Fruit fly (Drosophila melanogaster) whole organism, prepupa: ENCODE results near the gene CG17260.

Source experiments
- Blimp-1 ChIP-seq: fragments of 200-800 bp; sonication (Bioruptor generic); optimal IDR thresholded peaks from 3 replicates; lab custom pipeline; 2017; ENCODE audit warnings: missing biosample characterization, missing genetic modification characterization, mild to moderate bottlenecking, moderate library complexity, missing genetic modification reagents
- CG11902 ChIP-seq: fragments of 200-800 bp; sonication (Bioruptor generic); optimal IDR thresholded peaks from 3 replicates; lab custom pipeline; 2016; ENCODE audit warnings: missing biosample characterization, missing genetic modification characterization
- CG1621 ChIP-seq: fragments of 200-800 bp; sonication (Bioruptor generic); optimal IDR thresholded peaks from 3 replicates; lab custom pipeline; 2018; ENCODE audit warnings: missing biosample characterization, mild to moderate bottlenecking, missing genetic modification characterization
- CG8119 ChIP-seq: fragments of 200-800 bp; sonication (Bioruptor generic); IDR thresholded peaks from 3 replicates; pipeline ENCODE4 v1.3.6; 2022; ENCODE audit warnings: missing biosample characterization, missing genetic modification characterization
- CG8632 ChIP-seq: fragments of 200-800 bp; sonication (Bioruptor generic); optimal IDR thresholded peaks from 3 replicates; lab custom pipeline; 2016; ENCODE audit warnings: missing biosample characterization, missing genetic modification characterization
- Gug ChIP-seq: fragments of 200-800 bp; sonication (Bioruptor generic); IDR thresholded peaks from 2 replicates; pipeline ENCODE4 v1.3.6; 2022; ENCODE audit warnings: missing biosample characterization, missing genetic modification characterization
- Hr39 ChIP-seq: fragments of 200-800 bp; sonication (Bioruptor generic); optimal IDR thresholded peaks from 2 replicates; lab custom pipeline; 2016; ENCODE audit warnings: missing biosample characterization, missing genetic modification characterization
- Hr4 ChIP-seq: fragments of 200-800 bp; sonication (Bioruptor generic); optimal IDR thresholded peaks from 3 replicates; lab custom pipeline; 2016; ENCODE audit warnings: missing biosample characterization, missing genetic modification characterization
- Lpt ChIP-seq: fragments of 200-800 bp; sonication (Bioruptor generic); optimal IDR thresholded peaks from 3 replicates; lab custom pipeline; 2016; ENCODE audit warnings: missing biosample characterization, missing genetic modification characterization
- lz ChIP-seq: fragments of 200-800 bp; sonication (Bioruptor generic); optimal IDR thresholded peaks from 3 replicates; lab custom pipeline; 2016; ENCODE audit warnings: missing biosample characterization, missing genetic modification characterization
- pdm3 ChIP-seq: fragments of 200-800 bp; sonication (Bioruptor generic); optimal IDR thresholded peaks from 3 replicates; lab custom pipeline; 2016; ENCODE audit warnings: missing biosample characterization, missing genetic modification characterization
- topi ChIP-seq: fragments of 200-800 bp; sonication (Bioruptor generic); optimal IDR thresholded peaks from 3 replicates; lab custom pipeline; 2016; ENCODE audit warnings: missing biosample characterization, missing genetic modification characterization

- TF ChIP-seq Gug (GFP tag; lab: Robert Waterston, UW), result peak; percentile 29; the same call in 1 of the 2 replicates
- peak; percentile 31 for TF ChIP-seq pdm3 (GFP tag; lab: Kevin White, UChicago)
- TF ChIP-seq Hr39, result peak; percentile 9
- no peak for TF ChIP-seq CG1621 (tag; lab: Kevin White, UChicago)
- peak; percentile 39; the same call in 2 of the 3 replicates for TF ChIP-seq CG8119 (GFP tag; lab: Robert Waterston, UW)
- no peak for TF ChIP-seq CG8632
- TF ChIP-seq topi (GFP tag; lab: Kevin White, UChicago), result no peak
- TF ChIP-seq Hr4 (GFP tag; lab: Kevin White, UChicago), result peak; percentile 56
- no peak for TF ChIP-seq lz (GFP tag; lab: Kevin White, UChicago)
- TF ChIP-seq Lpt (GFP tag; lab: Kevin White, UChicago), result no peak
- no peak for TF ChIP-seq Blimp-1 (GFP tag; lab: Kevin White, UChicago)
- no peak for TF ChIP-seq CG11902 (GFP tag; lab: Kevin White, UChicago)
These were observed 22.0 kb downstream of the CG17260 start for dm6 chr2L:3058772-3059623.
